Fruit fly (Drosophila melanogaster) whole organism, embryonic: ENCODE results near the gene CG9498.

Experiments used
- Antp ChIP-seq: fragments of 200-800 bp; sonication (Bioruptor generic); optimal IDR thresholded peaks from 3 replicates; lab custom pipeline; 2016; ENCODE audit warnings: missing biosample characterization, missing genetic modification characterization
- CG1024 ChIP-seq: fragments of 200-800 bp; sonication (Bioruptor generic); IDR thresholded peaks from 2 replicates; pipeline ENCODE4 v1.3.6; 2022; ENCODE audit warnings: missing biosample characterization, missing genetic modification characterization
- CG10274 ChIP-seq: fragments of 200-800 bp; sonication (Bioruptor generic); optimal IDR thresholded peaks from 3 replicates; lab custom pipeline; 2017; ENCODE audit warnings: missing biosample characterization, mild to moderate bottlenecking, missing genetic modification characterization
- CG10654 ChIP-seq: fragments of 200-800 bp; sonication (Bioruptor generic); optimal IDR thresholded peaks from 2 replicates; lab custom pipeline; 2016; ENCODE audit warnings: missing biosample characterization, missing genetic modification characterization
- CG11093 ChIP-seq: fragments of 200-800 bp; sonication (Bioruptor generic); IDR thresholded peaks from 3 replicates; pipeline ENCODE4 v1.3.6; 2022; ENCODE audit warnings: missing biosample characterization, missing genetic modification characterization
- CG11695 ChIP-seq: fragments of 200-800 bp; sonication (Bioruptor generic); IDR thresholded peaks from 3 replicates; pipeline ENCODE4 v1.3.6; 2022; ENCODE audit warnings: missing biosample characterization, missing genetic modification characterization
- CG12071 ChIP-seq: fragments of 200-800 bp; sonication (Bioruptor generic); optimal IDR thresholded peaks from 3 replicates; lab custom pipeline; 2018; ENCODE audit warnings: missing biosample characterization, mild to moderate bottlenecking, missing genetic modification characterization
- CG1233 ChIP-seq: fragments of 200-800 bp; sonication (Bioruptor generic); optimal IDR thresholded peaks from 4 replicates; lab custom pipeline; 2018; ENCODE audit warnings: missing biosample characterization, mild to moderate bottlenecking, missing genetic modification characterization
- CG13123 ChIP-seq: fragments of 200-800 bp; sonication (Bioruptor generic); optimal IDR thresholded peaks from 2 replicates; lab custom pipeline; 2016; ENCODE audit warnings: missing biosample characterization, missing genetic modification characterization
- CG14965 ChIP-seq: fragments of 200-800 bp; sonication (Bioruptor generic); optimal IDR thresholded peaks from 2 replicates; lab custom pipeline; 2016; ENCODE audit warnings: missing biosample characterization, missing genetic modification characterization, borderline replicate concordance
- CG15073 ChIP-seq: fragments of 200-800 bp; sonication (Bioruptor generic); optimal IDR thresholded peaks from 2 replicates; lab custom pipeline; 2016; ENCODE audit warnings: missing biosample characterization, missing genetic modification characterization
- CG15601 ChIP-seq: fragments of 200-800 bp; sonication (Bioruptor generic); optimal IDR thresholded peaks from 3 replicates; lab custom pipeline; 2019; ENCODE audit warnings: missing biosample characterization, mild to moderate bottlenecking, missing genetic modification characterization, moderate library complexity
- CG16815 ChIP-seq: fragments of 200-800 bp; sonication (Bioruptor generic); optimal IDR thresholded peaks from 3 replicates; lab custom pipeline; 2017; ENCODE audit warnings: missing biosample characterization, mild to moderate bottlenecking, missing genetic modification characterization
- CG17802 ChIP-seq: fragments of 200-800 bp; sonication (Bioruptor generic); optimal IDR thresholded peaks from 2 replicates; lab custom pipeline; 2018; ENCODE audit warnings: missing biosample characterization, mild to moderate bottlenecking, missing genetic modification characterization, moderate library complexity
- CG17912 ChIP-seq: fragments of 200-800 bp; sonication (Bioruptor generic); optimal IDR thresholded peaks from 2 replicates; lab custom pipeline; 2018; ENCODE audit warnings: missing biosample characterization, mild to moderate bottlenecking, missing genetic modification characterization
- CG18599 ChIP-seq: fragments of 200-800 bp; sonication (Bioruptor generic); optimal IDR thresholded peaks from 3 replicates; lab custom pipeline; 2017; ENCODE audit warnings: missing biosample characterization, missing genetic modification characterization, mild to moderate bottlenecking, moderate library complexity, missing genetic modification reagents
- CG18619 ChIP-seq: fragments of 200-800 bp; sonication (Bioruptor generic); optimal IDR thresholded peaks from 3 replicates; lab custom pipeline; 2017; ENCODE audit warnings: missing biosample characterization, mild to moderate bottlenecking, missing genetic modification characterization
- CG18764 ChIP-seq: fragments of 200-800 bp; sonication (Bioruptor generic); optimal IDR thresholded peaks from 3 replicates; lab custom pipeline; 2016; ENCODE audit warnings: missing biosample characterization, missing genetic modification characterization
- CG2875 ChIP-seq: fragments of 200-800 bp; sonication (Bioruptor generic); optimal IDR thresholded peaks from 2 replicates; lab custom pipeline; 2017; ENCODE audit warnings: missing biosample characterization, mild to moderate bottlenecking, missing genetic modification characterization, missing genetic modification reagents
- CG30403 ChIP-seq: fragments of 200-800 bp; sonication (Bioruptor generic); optimal IDR thresholded peaks from 3 replicates; lab custom pipeline; 2016; ENCODE audit warnings: missing biosample characterization, missing genetic modification characterization
- CG32532 ChIP-seq: fragments of 200-800 bp; sonication (Bioruptor generic); IDR thresholded peaks from 2 replicates; pipeline ENCODE4 v1.3.6; 2022; ENCODE audit warnings: missing biosample characterization, missing genetic modification characterization
- CG34422 ChIP-seq: fragments of 200-800 bp; sonication (Bioruptor generic); IDR thresholded peaks from 3 replicates; pipeline ENCODE4 v1.3.6; 2022; ENCODE audit warnings: missing biosample characterization, missing genetic modification characterization
- CG6654 ChIP-seq: fragments of 200-800 bp; sonication (Bioruptor generic); optimal IDR thresholded peaks from 2 replicates; lab custom pipeline; 2017; ENCODE audit warnings: missing biosample characterization, mild to moderate bottlenecking, missing genetic modification characterization
- D19A ChIP-seq: fragments of 200-800 bp; optimal IDR thresholded peaks from 3 replicates; lab custom pipeline; 2019; ENCODE audit warnings: missing biosample characterization, mild to moderate bottlenecking, missing genetic modification characterization, moderate library complexity
- Dip2 ChIP-seq: fragments of 200-800 bp; sonication (Bioruptor generic); IDR thresholded peaks from 2 replicates; pipeline ENCODE4 v1.3.6; 2022; ENCODE audit warnings: missing biosample characterization, missing genetic modification characterization
- Hr51 ChIP-seq, 2 experiments: fragments of 200-800 bp; sonication (Bioruptor generic); optimal IDR thresholded peaks; 2 replicates in 1 of 2; 3 replicates in 1 of 2; lab custom pipeline; 2016 to 2018; ENCODE audit warnings: missing biosample characterization in 2 of 2, missing genetic modification characterization in 2 of 2, mild to moderate bottlenecking in 1 of 2, moderate library complexity in 1 of 2
- Jarid2 ChIP-seq: fragments of 200-800 bp; sonication (Bioruptor generic); optimal IDR thresholded peaks from 3 replicates; lab custom pipeline; 2017; ENCODE audit warnings: mild to moderate bottlenecking, missing biosample characterization, missing genetic modification reagents, missing genetic modification characterization
- Mes4 ChIP-seq: fragments of 200-800 bp; sonication (Bioruptor generic); optimal IDR thresholded peaks from 2 replicates; lab custom pipeline; 2016; ENCODE audit warnings: missing biosample characterization, missing genetic modification characterization
- Myb ChIP-seq: fragments of 200-800 bp; sonication (Bioruptor generic); optimal IDR thresholded peaks from 2 replicates; lab custom pipeline; 2016; ENCODE audit warnings: missing biosample characterization, missing genetic modification characterization
- NC2β ChIP-seq: fragments of 200-800 bp; sonication (Bioruptor generic); optimal IDR thresholded peaks from 2 replicates; lab custom pipeline; 2016; ENCODE audit warnings: missing biosample characterization, missing genetic modification characterization
- NfI ChIP-seq: fragments of 200-800 bp; sonication (Bioruptor generic); optimal IDR thresholded peaks from 3 replicates; lab custom pipeline; 2018; ENCODE audit warnings: missing biosample characterization, mild to moderate bottlenecking, missing genetic modification characterization, moderate library complexity
- Oaz ChIP-seq: fragments of 200-800 bp; sonication (Bioruptor generic); IDR thresholded peaks from 2 replicates; pipeline ENCODE4 v1.3.6; 2022; ENCODE audit warnings: missing biosample characterization, missing genetic modification characterization
- Oli ChIP-seq: fragments of 200-800 bp; sonication (Bioruptor generic); optimal IDR thresholded peaks from 2 replicates; lab custom pipeline; 2018; ENCODE audit warnings: missing biosample characterization, mild to moderate bottlenecking, missing genetic modification characterization, moderate library complexity
- amos ChIP-seq: fragments of 200-800 bp; sonication (Bioruptor generic); IDR thresholded peaks from 2 replicates; pipeline ENCODE4 v1.3.6; 2022; ENCODE audit warnings: missing biosample characterization, missing genetic modification characterization; ENCODE audit not compliant: partially characterized antibody
- ap ChIP-seq: fragments of 200-800 bp; sonication (Bioruptor generic); IDR thresholded peaks from 2 replicates; pipeline ENCODE4 v1.3.6; 2022; ENCODE audit warnings: missing biosample characterization, missing genetic modification characterization
- dati ChIP-seq: fragments of 200-800 bp; sonication (Bioruptor generic); IDR thresholded peaks from 2 replicates; pipeline ENCODE4 v1.3.6; 2022; ENCODE audit warnings: missing biosample characterization, missing genetic modification characterization
- dmrt11E ChIP-seq: fragments of 200-800 bp; sonication (Bioruptor generic); optimal IDR thresholded peaks from 3 replicates; lab custom pipeline; 2018; ENCODE audit warnings: missing biosample characterization, mild to moderate bottlenecking, missing genetic modification characterization, moderate library complexity
- en ChIP-seq: fragments of 200-800 bp; sonication (Bioruptor generic); optimal IDR thresholded peaks from 2 replicates; lab custom pipeline; 2016; ENCODE audit warnings: missing biosample characterization, missing genetic modification characterization
- fd102C ChIP-seq: fragments of 200-800 bp; sonication (Bioruptor generic); optimal IDR thresholded peaks from 2 replicates; lab custom pipeline; 2018; ENCODE audit warnings: missing biosample characterization, mild to moderate bottlenecking, missing genetic modification characterization, moderate library complexity
- fd96Cb ChIP-seq: fragments of 200-800 bp; sonication (Bioruptor generic); optimal IDR thresholded peaks from 2 replicates; lab custom pipeline; 2018; ENCODE audit warnings: missing biosample characterization, mild to moderate bottlenecking, missing genetic modification characterization, moderate library complexity
- h ChIP-seq: fragments of >200 bp; optimal IDR thresholded peaks from 2 replicates; lab custom pipeline; 2017
- hb ChIP-seq: fragments of 200-800 bp; sonication (Bioruptor generic); IDR thresholded peaks from 3 replicates; pipeline ENCODE4 v1.3.6; 2022; ENCODE audit warnings: missing biosample characterization, missing genetic modification characterization; ENCODE audit not compliant: partially characterized antibody
- insv ChIP-seq, 2 experiments: fragments of 200-800 bp; sonication (Bioruptor generic); optimal IDR thresholded peaks; 3 replicates each; lab custom pipeline; 2016 to 2018; ENCODE audit warnings: missing biosample characterization in 2 of 2, missing genetic modification characterization in 2 of 2
- lmd ChIP-seq: fragments of 200-800 bp; sonication (Bioruptor generic); IDR thresholded peaks from 2 replicates; pipeline ENCODE4 v1.3.6; 2022; ENCODE audit warnings: missing biosample characterization, missing genetic modification characterization
- onecut ChIP-seq: fragments of 200-800 bp; sonication (Bioruptor generic); IDR thresholded peaks from 2 replicates; pipeline ENCODE4 v1.3.6; 2022; ENCODE audit warnings: missing biosample characterization, missing genetic modification characterization
- stc ChIP-seq: fragments of 200-800 bp; sonication (Bioruptor generic); IDR thresholded peaks from 2 replicates; pipeline ENCODE4 v1.3.6; 2022; ENCODE audit warnings: missing biosample characterization, missing genetic modification characterization
- trem ChIP-seq: fragments of 200-800 bp; optimal IDR thresholded peaks from 3 replicates; lab custom pipeline; 2019; ENCODE audit warnings: missing biosample characterization, mild to moderate bottlenecking, missing genetic modification characterization, moderate library complexity
- wek ChIP-seq: fragments of 200-800 bp; sonication (Bioruptor generic); optimal IDR thresholded peaks from 3 replicates; lab custom pipeline; 2018; ENCODE audit warnings: missing biosample characterization, mild to moderate bottlenecking, missing genetic modification characterization, moderate library complexity
- zen ChIP-seq: fragments of 200-800 bp; sonication (Bioruptor generic); optimal IDR thresholded peaks from 3 replicates; lab custom pipeline; 2018; ENCODE audit warnings: missing biosample characterization, mild to moderate bottlenecking, missing genetic modification characterization, moderate library complexity

The CG9498 gene

dm6 chr2L:6356686-6357362 is 6.0 kb upstream of the CG9498 start (continued):
- TF ChIP-seq CG1233 (GFP tag; lab: Kevin White, UChicago), result peak; percentile 52
- peak; percentile 6 for TF ChIP-seq wek (GFP tag; lab: Kevin White, UChicago)
- no peak for TF ChIP-seq dati
- TF ChIP-seq CG1024 (GFP tag; lab: Robert Waterston, UW), result peak; percentile 55; the same call in 1 of the 2 replicates
- peak; percentile 43 for TF ChIP-seq en (GFP tag; lab: Kevin White, UChicago)
- no peak for TF ChIP-seq hb (GFP tag; lab: Robert Waterston, UW)
- TF ChIP-seq CG18599 (GFP tag; lab: Kevin White, UChicago), result peak; percentile 52
- peak; percentile 11 for TF ChIP-seq Mes4 (GFP tag; lab: Kevin White, UChicago)
- peak; percentile 59 for TF ChIP-seq amos (GFP tag; lab: Robert Waterston, UW)
- TF ChIP-seq CG17802 (tag; lab: Kevin White, UChicago), result peak; percentile 60
- TF ChIP-seq Antp (GFP tag; lab: Kevin White, UChicago), result peak; percentile 26
- peak; percentile 23; the same call in 1 of the 2 replicates for TF ChIP-seq ap
- peak; percentile 65 for TF ChIP-seq CG15601
- no peak for TF ChIP-seq CG11093
- peak in 1 of 2 experiments; percentile 95 for TF ChIP-seq insv (GFP tag; optimal IDR thresholded peaks at IDR 0.05; lab: Kevin White, UChicago)
- TF ChIP-seq onecut (GFP tag; lab: Robert Waterston, UW), result peak; percentile 44
- peak; percentile 98 for TF ChIP-seq CG14965 (GFP tag; lab: Kevin White, UChicago)
- peak; percentile 17 for TF ChIP-seq CG10654 (GFP tag; lab: Kevin White, UChicago)
- peak; percentile 51; the same call in 1 of the 2 replicates for TF ChIP-seq stc (GFP tag; lab: Robert Waterston, UW)
- peak; percentile 40; the same call in 1 of the 2 replicates for TF ChIP-seq lmd (GFP tag; lab: Robert Waterston, UW)
- peak; percentile 61; the same call in 1 of the 2 replicates for TF ChIP-seq CG32532
- TF ChIP-seq CG18764, result peak; percentile 56
- no peak for TF ChIP-seq Myb (GFP tag; lab: Kevin White, UChicago)
- peak; percentile 10 for TF ChIP-seq CG6654 (GFP tag; lab: Kevin White, UChicago)
- TF ChIP-seq CG34422 (GFP tag; lab: Robert Waterston, UW), result peak; percentile 30; the same call in 1 of the 3 replicates
- TF ChIP-seq CG15073 (GFP tag; lab: Kevin White, UChicago), result no peak
- 0 out of 2 replicates have a peak, but pooled peaks have one; percentile 28 for TF ChIP-seq Oaz (GFP tag; lab: Robert Waterston, UW)
- peak; percentile 46 for TF ChIP-seq trem (tag; lab: Kevin White, UChicago)
- peak; percentile 39 for TF ChIP-seq CG17912 (GFP tag; lab: Kevin White, UChicago)
- TF ChIP-seq CG12071 (GFP tag; lab: Kevin White, UChicago), result peak; percentile 24
- no peak for TF ChIP-seq h (lab: Kevin White, UChicago)
- TF ChIP-seq CG30403 (GFP tag; lab: Kevin White, UChicago), result peak; percentile 9
- TF ChIP-seq CG13123 (GFP tag; lab: Kevin White, UChicago), result no peak
- TF ChIP-seq NfI (GFP tag; lab: Kevin White, UChicago), result peak; percentile 74
- TF ChIP-seq CG11695 (GFP tag; lab: Robert Waterston, UW), result 0 out of 3 replicates have a peak, but pooled peaks have one; percentile 20
- TF ChIP-seq CG2875 (GFP tag; lab: Kevin White, UChicago), result peak; percentile 48
- peak; percentile 44 for TF ChIP-seq dmrt11E (tag; lab: Kevin White, UChicago)
- no peak for TF ChIP-seq CG10274 (GFP tag; lab: Kevin White, UChicago)
- peak; percentile 25 for TF ChIP-seq Jarid2 (GFP tag; lab: Kevin White, UChicago)
- no peak for TF ChIP-seq CG18619 (GFP tag; lab: Kevin White, UChicago)
- TF ChIP-seq CG16815, result no peak
- TF ChIP-seq NC2β (GFP tag; lab: Kevin White, UChicago), result no peak
- TF ChIP-seq Hr51 (GFP tag; optimal IDR thresholded peaks at IDR 0.05; lab: Kevin White, UChicago), result peak in 1 of 2 experiments; percentile 45
- peak; percentile 37 for TF ChIP-seq fd96Cb (tag; lab: Kevin White, UChicago)
- TF ChIP-seq D19A (tag; lab: Kevin White, UChicago), result no peak
- TF ChIP-seq fd102C (GFP tag; lab: Kevin White, UChicago), result peak; percentile 45
- peak; percentile 68 for TF ChIP-seq zen (tag; lab: Kevin White, UChicago)
- TF ChIP-seq Oli (tag; lab: Kevin White, UChicago), result peak; percentile 22
- no peak for TF ChIP-seq Dip2 (GFP tag; lab: Robert Waterston, UW)
